Worm (Caenorhabditis elegans) whole organism, mixed stage, embryonic: ENCODE data around the gene srg-48.

Experiments
- M03D4.4 ChIP-seq: sonication (generic microtip); optimal IDR thresholded peaks from 2 replicates; lab custom pipeline; 2017; ENCODE audit warnings: mild to moderate bottlenecking, missing genetic modification characterization, missing compliant biosample characterization
- bed-3 ChIP-seq: fragments of 200-800 bp; sonication (Bioruptor generic); optimal IDR thresholded peaks from 3 replicates; lab custom pipeline; 2018; ENCODE audit warnings: mild to moderate bottlenecking, missing genetic modification characterization, moderate library complexity, missing compliant biosample characterization
- blmp-1 ChIP-seq: fragments of 150-350 bp; optimal IDR thresholded peaks from 2 replicates; lab custom pipeline; 2014; ENCODE audit warnings: missing biosample characterization, missing genetic modification characterization
- ceh-39 ChIP-seq: fragments of 150-350 bp; optimal IDR thresholded peaks from 2 replicates; lab custom pipeline; 2014; ENCODE audit warnings: missing biosample characterization, missing genetic modification characterization
- ceh-43 ChIP-seq: fragments of 200-800 bp; sonication (Bioruptor generic); optimal IDR thresholded peaks from 2 replicates; lab custom pipeline; 2018; ENCODE audit warnings: mild to moderate bottlenecking, missing genetic modification characterization, moderate library complexity, missing compliant biosample characterization
- ceh-83 ChIP-seq: fragments of 200-800 bp; sonication (Bioruptor generic); optimal IDR thresholded peaks from 2 replicates; lab custom pipeline; 2018; ENCODE audit warnings: mild to moderate bottlenecking, missing genetic modification characterization, missing compliant biosample characterization
- ces-1 ChIP-seq: fragments of 150-350 bp; optimal IDR thresholded peaks from 2 replicates; lab custom pipeline; 2014; ENCODE audit warnings: missing biosample characterization, missing genetic modification reagents, missing genetic modification characterization
- cnd-1 ChIP-seq: fragments of 200-800 bp; sonication (Bioruptor generic); optimal IDR thresholded peaks from 2 replicates; lab custom pipeline; 2018; ENCODE audit warnings: mild to moderate bottlenecking, missing genetic modification characterization, missing compliant biosample characterization
- drap-1 ChIP-seq: fragments of 200-800 bp; sonication (Bioruptor generic); optimal IDR thresholded peaks from 3 replicates; lab custom pipeline; 2018; ENCODE audit warnings: mild to moderate bottlenecking, missing genetic modification characterization, missing compliant biosample characterization
- elt-1 ChIP-seq: sonication (generic microtip); optimal IDR thresholded peaks from 2 replicates; lab custom pipeline; 2017; ENCODE audit warnings: missing genetic modification characterization, mild to moderate bottlenecking, missing compliant biosample characterization, antibody characterized with exemption, moderate library complexity, borderline replicate concordance; ENCODE audit not compliant: insufficient read depth
- elt-3 ChIP-seq: fragments of 150-350 bp; optimal IDR thresholded peaks from 2 replicates; lab custom pipeline; 2014; ENCODE audit warnings: missing biosample characterization, missing genetic modification characterization
- flh-1 ChIP-seq: fragments of 200-800 bp; sonication (Bioruptor generic); optimal IDR thresholded peaks from 2 replicates; lab custom pipeline; 2018; ENCODE audit warnings: mild to moderate bottlenecking, missing genetic modification characterization, moderate library complexity, missing compliant biosample characterization
- ham-2 ChIP-seq: fragments of 200-800 bp; sonication (Bioruptor generic); optimal IDR thresholded peaks from 2 replicates; lab custom pipeline; 2018; ENCODE audit warnings: mild to moderate bottlenecking, missing genetic modification characterization, missing compliant biosample characterization
- hlh-1 ChIP-seq: fragments of 150-350 bp; optimal IDR thresholded peaks from 2 replicates; lab custom pipeline; 2014; ENCODE audit warnings: missing biosample characterization, missing genetic modification reagents, missing genetic modification characterization
- lin-13 ChIP-seq: fragments of 150-350 bp; optimal IDR thresholded peaks from 2 replicates; lab custom pipeline; 2014; ENCODE audit warnings: missing biosample characterization, missing genetic modification characterization
- lin-32 ChIP-seq: fragments of 200-800 bp; sonication (Bioruptor generic); optimal IDR thresholded peaks from 2 replicates; lab custom pipeline; 2018; ENCODE audit warnings: mild to moderate bottlenecking, missing genetic modification characterization, missing compliant biosample characterization
- lsy-2 ChIP-seq: fragments of 150-350 bp; optimal IDR thresholded peaks from 2 replicates; lab custom pipeline; 2014; ENCODE audit warnings: missing biosample characterization, missing genetic modification characterization
- mab-5 ChIP-seq: fragments of 150-350 bp; optimal IDR thresholded peaks from 2 replicates; lab custom pipeline; 2014; ENCODE audit warnings: missing biosample characterization, missing genetic modification characterization
- mep-1 ChIP-seq: fragments of 150-350 bp; optimal IDR thresholded peaks from 2 replicates; lab custom pipeline; 2017; ENCODE audit warnings: missing biosample characterization, missing genetic modification reagents, missing genetic modification characterization, inconsistent platforms
- mls-2 ChIP-seq: sonication (generic microtip); optimal IDR thresholded peaks from 2 replicates; lab custom pipeline; 2016; ENCODE audit warnings: mild to moderate bottlenecking, missing genetic modification characterization, moderate library complexity, missing compliant biosample characterization
- nhr-12 ChIP-seq: fragments of 150-350 bp; optimal IDR thresholded peaks from 2 replicates; lab custom pipeline; 2014; ENCODE audit warnings: missing biosample characterization, missing genetic modification characterization
- nhr-2 ChIP-seq: fragments of 150-350 bp; optimal IDR thresholded peaks from 2 replicates; lab custom pipeline; 2014; ENCODE audit warnings: missing biosample characterization, missing genetic modification characterization
- nhr-237 ChIP-seq: fragments of 150-350 bp; optimal IDR thresholded peaks from 2 replicates; lab custom pipeline; 2014; ENCODE audit warnings: missing biosample characterization, missing genetic modification characterization
- nhr-76 ChIP-seq: sonication (generic microtip); optimal IDR thresholded peaks from 2 replicates; lab custom pipeline; 2017; ENCODE audit warnings: missing biosample characterization, missing genetic modification characterization
- pha-4 ChIP-seq: fragments of 150-350 bp; optimal IDR thresholded peaks from 2 replicates; lab custom pipeline; 2018; ENCODE audit warnings: missing biosample characterization, missing genetic modification reagents, missing genetic modification characterization
- sem-2 ChIP-seq: fragments of 200-800 bp; sonication (Bioruptor generic); optimal IDR thresholded peaks from 2 replicates; lab custom pipeline; 2018; ENCODE audit warnings: mild to moderate bottlenecking, missing genetic modification characterization, missing compliant biosample characterization
- snpc-4 ChIP-seq: fragments of 150-350 bp; optimal IDR thresholded peaks from 2 replicates; lab custom pipeline; 2014; ENCODE audit warnings: missing biosample characterization, missing genetic modification characterization
- sptf-1 ChIP-seq: sonication (generic microtip); optimal IDR thresholded peaks from 2 replicates; lab custom pipeline; 2017; ENCODE audit warnings: mild to moderate bottlenecking, missing genetic modification characterization, moderate library complexity, missing compliant biosample characterization
- tbx-8 ChIP-seq: fragments of 200-800 bp; sonication (Bioruptor generic); optimal IDR thresholded peaks from 2 replicates; lab custom pipeline; 2018; ENCODE audit warnings: mild to moderate bottlenecking, missing genetic modification characterization, moderate library complexity, missing compliant biosample characterization
- unc-120 ChIP-seq: sonication (generic microtip); optimal IDR thresholded peaks from 2 replicates; lab custom pipeline; 2017; ENCODE audit warnings: missing genetic modification characterization, missing compliant biosample characterization; ENCODE audit not compliant: poor library complexity, severe bottlenecking
- unc-39 ChIP-seq: fragments of 150-350 bp; optimal IDR thresholded peaks from 2 replicates; lab custom pipeline; 2014; ENCODE audit warnings: missing biosample characterization, missing genetic modification characterization
- unc-62 ChIP-seq: fragments of 150-350 bp; optimal IDR thresholded peaks from 2 replicates; lab custom pipeline; 2014; ENCODE audit warnings: missing biosample characterization, missing genetic modification reagents, missing genetic modification characterization
- zip-8 ChIP-seq: fragments of 150-350 bp; optimal IDR thresholded peaks from 2 replicates; lab custom pipeline; 2014; ENCODE audit warnings: missing biosample characterization, missing genetic modification characterization
- ztf-11 ChIP-seq: fragments of 150-350 bp; optimal IDR thresholded peaks from 2 replicates; lab custom pipeline; 2014; ENCODE audit warnings: missing biosample characterization, missing genetic modification characterization

Gene srg-48

ce11 chrIV:7025835-7026234, 46.4 kb upstream of the srg-48 start:
- TF ChIP-seq pha-4 (tag; lab: Kevin White, UChicago) (no peak), blmp-1 (no peak), mab-5 (tag; lab: Kevin White, UChicago) (no peak), nhr-76 (tag; lab: Kevin White, UChicago) (no peak), ces-1 (GFP tag; lab: Kevin White, UChicago) (no peak), elt-3 (tag; lab: Kevin White, UChicago) (no peak), nhr-12 (tag; lab: Kevin White, UChicago) (no peak), lin-32 (no peak), lsy-2 (tag; lab: Kevin White, UChicago) (no peak), nhr-2 (tag; lab: Kevin White, UChicago) (no peak), ceh-83 (no peak), bed-3 (GFP tag; lab: Kevin White, UChicago) (no peak)

DNA sequence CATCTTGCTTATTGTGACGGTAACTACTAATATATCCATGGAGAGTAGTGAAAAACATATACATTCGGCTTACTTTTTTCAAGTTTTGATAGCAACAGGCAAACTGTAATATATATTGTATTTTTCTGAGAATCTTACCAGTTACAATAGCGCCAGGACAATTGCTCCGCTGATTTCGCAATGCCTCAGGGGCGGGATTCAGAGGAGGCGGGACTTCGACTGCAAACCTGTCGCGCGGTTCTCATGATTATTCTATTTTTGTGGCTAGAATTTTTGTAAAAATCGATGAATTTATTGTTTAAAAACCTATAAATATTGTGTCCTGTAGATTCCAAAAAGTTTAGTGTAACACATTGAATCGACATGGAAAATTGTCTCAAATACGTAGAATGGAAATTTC, 41.2 kb upstream of the srg-48 start:
- TF ChIP-seq ztf-11 (tag; lab: Kevin White, UChicago) (no peak), lin-32 (no peak), ceh-43 (no peak), pha-4 (tag; lab: Kevin White, UChicago) (no peak), cnd-1 (tag; lab: Kevin White, UChicago) (no peak)

DNA sequence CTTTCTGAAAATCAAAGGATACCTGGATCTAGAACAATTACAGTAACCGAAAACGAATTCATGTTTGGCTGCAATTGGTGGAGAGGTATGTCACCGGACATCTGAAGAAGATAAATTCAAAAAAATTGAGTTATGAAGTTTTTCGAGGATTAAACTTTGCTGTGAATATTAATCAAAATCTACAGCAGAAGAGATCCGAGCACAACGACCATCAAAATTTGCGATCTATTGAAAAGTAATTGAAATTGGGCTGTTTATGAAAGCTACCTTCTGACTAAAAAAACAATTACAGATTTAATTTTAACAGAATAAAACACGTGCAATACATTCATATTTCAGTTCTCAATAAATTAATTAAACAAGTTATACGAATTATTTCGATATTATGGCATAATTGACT, 39.8 kb upstream of the srg-48 start, which contains the start of gene C06G3.8:
Gene C06G3.8 (minus strand): TSS at position 101 of the 400 bp plus-strand sequence.
- TF ChIP-seq lin-32 (no peak), mep-1 (tag; lab: Kevin White, UChicago) (no peak), nhr-76 (tag; lab: Kevin White, UChicago) (no peak), snpc-4 (tag; lab: Kevin White, UChicago) (no peak), drap-1 (GFP tag; lab: Kevin White, UChicago) (no peak), hlh-1 (tag; lab: Kevin White, UChicago) (no peak), ceh-43 (no peak), unc-120 (tag; lab: Kevin White, UChicago) (no peak), nhr-12 (tag; lab: Kevin White, UChicago) (no peak), ztf-11 (tag; lab: Kevin White, UChicago) (no peak), blmp-1 (no peak), lsy-2 (tag; lab: Kevin White, UChicago) (no peak), cnd-1 (tag; lab: Kevin White, UChicago) (no peak)

DNA sequence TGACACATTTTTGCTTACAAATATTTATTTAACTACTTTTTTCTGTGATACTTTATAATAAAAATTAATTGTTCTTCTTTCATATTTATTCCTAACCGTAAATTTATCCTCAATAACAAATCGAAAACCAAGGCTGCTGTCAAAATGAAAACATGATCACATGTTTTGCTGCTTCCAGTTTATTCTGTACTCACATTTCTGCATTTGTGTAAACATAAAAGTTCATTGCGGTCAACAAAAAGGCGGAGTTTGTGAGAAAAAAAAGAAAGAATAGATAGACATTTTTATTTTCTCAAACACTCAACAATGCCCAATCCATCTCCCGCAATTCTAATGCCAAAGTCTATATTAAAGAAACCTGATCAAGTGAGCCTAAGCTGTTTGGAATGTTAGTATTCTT, 36.4 kb upstream of the srg-48 start, which contains the start of gene C06G3.3:
Gene C06G3.3 (plus strand): TSS at position 301 of the 400 bp plus-strand sequence.
- TF ChIP-seq cnd-1 (tag; lab: Kevin White, UChicago) (no peak), ceh-83 (no peak), sptf-1 (tag; lab: Kevin White, UChicago) (no peak), mep-1 (tag; lab: Kevin White, UChicago) (no peak), sem-2 (GFP tag; lab: Kevin White, UChicago) (no peak), ceh-39 (no peak), M03D4.4 (tag; lab: Kevin White, UChicago) (no peak), unc-62 (no peak), elt-1 (tag; lab: Kevin White, UChicago) (no peak), unc-39 (no peak), lsy-2 (tag; lab: Kevin White, UChicago) (no peak), ham-2 (GFP tag; lab: Kevin White, UChicago) (no peak)

ce11 chrIV:7036790-7037189, 35.4 kb upstream of the srg-48 start, which contains the start of gene ufl-1:
Gene ufl-1, minus strand, starts transcription at chrIV:7036859.
- no peak for TF ChIP-seq bed-3 (GFP tag; lab: Kevin White, UChicago)

DNA sequence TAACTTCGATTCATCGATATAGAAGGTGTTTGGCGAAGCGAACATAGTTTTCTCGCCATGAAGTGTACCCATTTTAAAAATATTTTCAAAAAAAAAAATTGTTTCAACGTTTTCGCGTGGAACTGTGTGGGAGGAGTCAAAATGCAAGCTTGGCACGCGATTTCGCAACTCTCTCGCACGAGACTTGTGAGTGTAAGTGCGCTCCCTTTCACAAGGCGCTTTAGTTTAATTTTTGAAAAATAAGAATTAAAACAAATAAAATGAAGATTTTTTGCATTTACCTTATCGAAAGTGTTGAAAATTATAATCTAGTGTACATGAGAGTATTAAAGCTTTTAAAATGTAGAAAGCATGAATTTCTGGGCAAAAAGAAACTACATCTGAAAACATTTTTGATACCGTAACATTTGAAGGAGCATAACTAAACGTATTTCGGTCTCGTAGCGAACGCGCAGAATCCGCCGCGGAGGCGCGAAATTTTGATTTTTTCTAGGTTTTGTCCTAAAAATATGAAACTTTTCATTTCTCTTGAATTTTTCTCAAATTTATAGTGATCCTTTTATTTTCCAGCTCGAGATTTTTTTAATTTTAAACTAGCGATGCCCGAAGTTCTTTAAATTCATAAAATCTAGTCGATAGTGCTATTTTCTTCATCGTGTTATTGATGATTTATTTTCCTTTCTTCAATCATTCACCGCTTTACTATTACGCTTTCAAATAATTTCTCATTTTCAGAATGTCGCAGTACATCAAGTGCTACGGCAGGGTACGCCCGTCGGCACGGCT, 32.5 kb upstream of the srg-48 start, which contains the start of the genes cogc-2 and klp-18:
Gene cogc-2 (minus strand): TSS at position 105 of the 786 bp plus-strand sequence.
Gene klp-18 (plus strand): TSS at position 736 of the 786 bp plus-strand sequence.
- peak; percentile 61 for TF ChIP-seq ceh-43
- peak; percentile 78 for TF ChIP-seq bed-3 (GFP tag; lab: Kevin White, UChicago)
- peak; percentile 46 for TF ChIP-seq unc-120 (tag; lab: Kevin White, UChicago)
- peak; percentile 75 for TF ChIP-seq lsy-2 (tag; lab: Kevin White, UChicago)
- TF ChIP-seq ham-2 (GFP tag; lab: Kevin White, UChicago) = peak; percentile 7
- peak; percentile 49 for TF ChIP-seq lin-13 (tag; lab: Kevin White, UChicago)
- TF ChIP-seq lin-32 = peak; percentile 19
- no peak for TF ChIP-seq zip-8 (tag; lab: Kevin White, UChicago)
- peak; percentile 24 for TF ChIP-seq unc-39
- peak; percentile 84 for TF ChIP-seq nhr-237
- peak; percentile 24 for TF ChIP-seq ceh-39
- TF ChIP-seq pha-4 (tag; lab: Kevin White, UChicago) = peak; percentile 44
- TF ChIP-seq nhr-2 (tag; lab: Kevin White, UChicago) = peak; percentile 43
- peak; percentile 75 for TF ChIP-seq mls-2 (tag; lab: Kevin White, UChicago)
- peak; percentile 69 for TF ChIP-seq M03D4.4 (tag; lab: Kevin White, UChicago)
- no peak for TF ChIP-seq flh-1 (GFP tag; lab: Kevin White, UChicago)
- no peak for TF ChIP-seq ceh-83
- no peak for TF ChIP-seq unc-62
- no peak for TF ChIP-seq tbx-8 (GFP tag; lab: Kevin White, UChicago)
- no peak for TF ChIP-seq nhr-12 (tag; lab: Kevin White, UChicago)
- peak; percentile 75 for TF ChIP-seq drap-1 (GFP tag; lab: Kevin White, UChicago)
- peak; percentile 86 for TF ChIP-seq sptf-1 (tag; lab: Kevin White, UChicago)
- peak; percentile 5 for TF ChIP-seq cnd-1 (tag; lab: Kevin White, UChicago)
- peak; percentile 97 for TF ChIP-seq mep-1 (tag; lab: Kevin White, UChicago)
- peak; percentile 57 for TF ChIP-seq nhr-76 (tag; lab: Kevin White, UChicago)
- peak; percentile 45 for TF ChIP-seq elt-1 (tag; lab: Kevin White, UChicago)
